Worm (Caenorhabditis elegans) whole organism, L2 larva: ENCODE measurements around the gene ndus-8.
A peak's percentile ranks its signal among the peaks of the same experiment; 100 is the strongest.

Source experiments
- C34F6.9 ChIP-seq: fragments of 150-350 bp; optimal IDR thresholded peaks from 2 replicates; lab custom pipeline; 2014; ENCODE audit warnings: missing biosample characterization, missing genetic modification characterization
- F13H6.1 ChIP-seq: sonication (generic microtip); optimal IDR thresholded peaks from 2 replicates; lab custom pipeline; 2016; ENCODE audit warnings: missing genetic modification characterization, missing compliant biosample characterization
- Y55F3AM.14 ChIP-seq: fragments of 200-800 bp; sonication (Bioruptor generic); optimal IDR thresholded peaks from 2 replicates; lab custom pipeline; 2018; ENCODE audit warnings: mild to moderate bottlenecking, missing genetic modification characterization, missing compliant biosample characterization
- alr-1 ChIP-seq: fragments of 150-350 bp; optimal IDR thresholded peaks from 2 replicates; lab custom pipeline; 2014; ENCODE audit warnings: missing biosample characterization, missing genetic modification characterization
- blmp-1 ChIP-seq: sonication (generic microtip); optimal IDR thresholded peaks from 2 replicates; lab custom pipeline; 2017; ENCODE audit warnings: missing genetic modification characterization, mild to moderate bottlenecking, missing compliant biosample characterization, antibody characterized with exemption, moderate library complexity; ENCODE audit not compliant: insufficient read depth
- ceh-16 ChIP-seq: fragments of 150-350 bp; optimal IDR thresholded peaks from 2 replicates; lab custom pipeline; 2014; ENCODE audit warnings: missing biosample characterization, missing genetic modification characterization
- elt-1 ChIP-seq: fragments of 150-350 bp; optimal IDR thresholded peaks from 2 replicates; lab custom pipeline; 2014; ENCODE audit warnings: missing biosample characterization, missing genetic modification characterization
- elt-3 ChIP-seq: sonication (generic microtip); optimal IDR thresholded peaks from 2 replicates; lab custom pipeline; 2017; ENCODE audit warnings: missing biosample characterization, missing genetic modification characterization
- fos-1 ChIP-seq: fragments of 150-350 bp; optimal IDR thresholded peaks from 2 replicates; lab custom pipeline; 2014; ENCODE audit warnings: missing biosample characterization, missing genetic modification characterization
- gmeb-1 ChIP-seq: fragments of 150-350 bp; optimal IDR thresholded peaks from 2 replicates; lab custom pipeline; 2014; ENCODE audit warnings: missing biosample characterization, missing genetic modification characterization
- lin-13 ChIP-seq: fragments of 150-350 bp; optimal IDR thresholded peaks from 2 replicates; lab custom pipeline; 2014; ENCODE audit warnings: missing biosample characterization, missing genetic modification reagents, missing genetic modification characterization
- lin-39 ChIP-seq: fragments of 150-350 bp; optimal IDR thresholded peaks from 2 replicates; lab custom pipeline; 2014; ENCODE audit warnings: missing biosample characterization, missing genetic modification reagents, missing genetic modification characterization
- lsy-2 ChIP-seq, 2 experiments: fragments of 150-350 bp in 1 of 2; sonication (generic microtip) in 1 of 2; optimal IDR thresholded peaks; 2 replicates each; lab custom pipeline; 2014 to 2017; ENCODE audit warnings: missing biosample characterization in 2 of 2, missing genetic modification characterization in 2 of 2
- mbf-1 ChIP-seq: sonication (generic microtip); optimal IDR thresholded peaks from 2 replicates; lab custom pipeline; 2017; ENCODE audit warnings: missing biosample characterization, missing genetic modification characterization
- mdl-1 ChIP-seq, 2 experiments: fragments of 150-350 bp in 1 of 2; sonication (generic microtip) in 1 of 2; optimal IDR thresholded peaks; 2 replicates each; lab custom pipeline; 2017; ENCODE audit warnings: missing biosample characterization in 2 of 2, missing genetic modification characterization in 2 of 2
- nhr-10 ChIP-seq: sonication (generic microtip); optimal IDR thresholded peaks from 2 replicates; lab custom pipeline; 2017; ENCODE audit warnings: missing biosample characterization, missing genetic modification characterization
- nhr-12 ChIP-seq: fragments of 150-350 bp; optimal IDR thresholded peaks from 2 replicates; lab custom pipeline; 2014; ENCODE audit warnings: missing biosample characterization, missing genetic modification characterization
- nhr-129 ChIP-seq: fragments of 150-350 bp; optimal IDR thresholded peaks from 2 replicates; lab custom pipeline; 2014; ENCODE audit warnings: missing biosample characterization, missing genetic modification characterization
- nhr-21 ChIP-seq: fragments of 150-350 bp; optimal IDR thresholded peaks from 2 replicates; lab custom pipeline; 2014; ENCODE audit warnings: missing biosample characterization, missing genetic modification characterization
- nhr-25 ChIP-seq: fragments of 150-350 bp; sonication (generic microtip); optimal IDR thresholded peaks from 3 replicates; lab custom pipeline; 2014; ENCODE audit warnings: missing biosample characterization, missing genetic modification characterization
- peb-1 ChIP-seq: fragments of 150-350 bp; optimal IDR thresholded peaks from 2 replicates; lab custom pipeline; 2014; ENCODE audit warnings: missing biosample characterization, missing genetic modification characterization
- sem-4 ChIP-seq: fragments of 150-350 bp; optimal IDR thresholded peaks from 2 replicates; lab custom pipeline; 2014; ENCODE audit warnings: missing biosample characterization, missing genetic modification reagents, missing genetic modification characterization
- skn-1 ChIP-seq: sonication (generic microtip); optimal IDR thresholded peaks from 2 replicates; lab custom pipeline; 2017; ENCODE audit warnings: missing biosample characterization, missing genetic modification characterization
- sma-3 ChIP-seq: sonication (generic microtip); optimal IDR thresholded peaks from 2 replicates; lab custom pipeline; 2016; ENCODE audit warnings: missing genetic modification reagents, missing genetic modification characterization, missing compliant biosample characterization
- sma-9 ChIP-seq, 2 experiments: fragments of 150-350 bp in 1 of 2; sonication (generic microtip) in 1 of 2; optimal IDR thresholded peaks; 2 replicates each; lab custom pipeline; 2014 to 2016; ENCODE audit warnings: missing genetic modification characterization in 2 of 2, mild to moderate bottlenecking in 1 of 2, missing biosample characterization in 1 of 2, missing compliant biosample characterization in 1 of 2, missing genetic modification reagents in 1 of 2, moderate library complexity in 1 of 2
- snpc-4 ChIP-seq: fragments of 150-350 bp; optimal IDR thresholded peaks from 2 replicates; lab custom pipeline; 2014; ENCODE audit warnings: missing biosample characterization, missing genetic modification characterization
- unc-55 ChIP-seq: fragments of 150-350 bp; sonication (generic microtip); optimal IDR thresholded peaks from 3 replicates; lab custom pipeline; 2014; ENCODE audit warnings: missing biosample characterization, missing genetic modification reagents, missing genetic modification characterization
- ztf-1 ChIP-seq: fragments of 200-800 bp; sonication (Bioruptor generic); conservative IDR thresholded peaks from 2 replicates; pipeline ENCODE4 v1.3.6; 2022; ENCODE audit warnings: missing genetic modification characterization, missing compliant biosample characterization
- ztf-11 ChIP-seq: sonication (generic microtip); optimal IDR thresholded peaks from 2 replicates; lab custom pipeline; 2017; ENCODE audit warnings: missing biosample characterization, missing genetic modification characterization

Gene ndus-8

ce11 chrIII:7216226-7216625 is 17.8 kb downstream of the ndus-8 start, which contains the start of gene R151.1:
TSS of gene R151.1 (plus strand) at chrIII:7216526.
- no peak for TF ChIP-seq alr-1 (tag; lab: Kevin White, UChicago)
- no peak for TF ChIP-seq gmeb-1 (tag; lab: Kevin White, UChicago)
- no peak for TF ChIP-seq lin-13 (GFP tag; lab: Kevin White, UChicago)
- TF ChIP-seq nhr-21 = no peak
- TF ChIP-seq nhr-25 (tag; lab: Kevin White, UChicago) = no peak
- no peak for TF ChIP-seq mdl-1 (tag; optimal IDR thresholded peaks at IDR 0.05; lab: Kevin White, UChicago)
- TF ChIP-seq peb-1 (tag; lab: Kevin White, UChicago) = no peak
- no peak for TF ChIP-seq lsy-2 (tag; optimal IDR thresholded peaks at IDR 0.05; lab: Kevin White, UChicago)
- no peak for TF ChIP-seq sma-9 (GFP tag; optimal IDR thresholded peaks at IDR 0.05; lab: Kevin White, UChicago)
- TF ChIP-seq sma-9 (tag; optimal IDR thresholded peaks at IDR 0.05; lab: Kevin White, UChicago) = no peak
- no peak for TF ChIP-seq blmp-1 (tag; lab: Kevin White, UChicago)
- TF ChIP-seq snpc-4 (tag; lab: Kevin White, UChicago) = no peak
- no peak for TF ChIP-seq Y55F3AM.14 (GFP tag; lab: Kevin White, UChicago)
- TF ChIP-seq, all 48 proteins: peak for 0

- TF ChIP-seq lin-39 (tag; lab: Kevin White, UChicago) (no peak), lsy-2 (tag; optimal IDR thresholded peaks at IDR 0.05; lab: Kevin White, UChicago) (peak in 1 of 2 experiments; percentile 16), elt-1 (tag; lab: Kevin White, UChicago) (no peak), fos-1 (tag; lab: Kevin White, UChicago) (no peak), unc-55 (no peak), blmp-1 (tag; lab: Kevin White, UChicago) (no peak), nhr-10 (tag; lab: Kevin White, UChicago) (no peak), sma-3 (GFP tag; lab: Kevin White, UChicago) (no peak), alr-1 (tag; lab: Kevin White, UChicago) (no peak), sem-4 (no peak), ceh-16 (no peak), ztf-11 (tag; lab: Kevin White, UChicago) (no peak), elt-3 (tag; lab: Kevin White, UChicago) (no peak), lin-13 (GFP tag; lab: Kevin White, UChicago) (no peak), mbf-1 (tag; lab: Kevin White, UChicago) (no peak), nhr-129 (tag; lab: Kevin White, UChicago) (peak; percentile 55), F13H6.1 (tag; lab: Kevin White, UChicago) (peak; percentile 13), sma-9 (GFP tag; optimal IDR thresholded peaks at IDR 0.05; lab: Kevin White, UChicago) (peak; percentile 19), sma-9 (tag; optimal IDR thresholded peaks at IDR 0.05; lab: Kevin White, UChicago) (no peak)
Measured at ce11 chrIII:7215532-7215931, 18.5 kb downstream of the ndus-8 start.

ce11 chrIII:7212028-7212427 is 22.0 kb downstream of the ndus-8 start:
- TF ChIP-seq gmeb-1 (tag; lab: Kevin White, UChicago) (peak; percentile 19), ceh-16 (no peak), nhr-12 (tag; lab: Kevin White, UChicago) (no peak), fos-1 (tag; lab: Kevin White, UChicago) (peak; percentile 62), lin-39 (tag; lab: Kevin White, UChicago) (no peak), mbf-1 (tag; lab: Kevin White, UChicago) (no peak), blmp-1 (tag; lab: Kevin White, UChicago) (no peak), C34F6.9 (tag; lab: Kevin White, UChicago) (no peak)

- TF ChIP-seq elt-1 (tag; lab: Kevin White, UChicago) (no peak), unc-55 (peak; percentile 22)
Measured at ce11 chrIII:7210486-7210885, 23.5 kb downstream of the ndus-8 start.

- TF ChIP-seq skn-1 (tag; lab: Kevin White, UChicago) = no peak
- no peak for TF ChIP-seq snpc-4 (tag; lab: Kevin White, UChicago)
- TF ChIP-seq ztf-11 (tag; lab: Kevin White, UChicago) = no peak
- TF ChIP-seq sma-9 (GFP tag; optimal IDR thresholded peaks at IDR 0.05; lab: Kevin White, UChicago) = no peak
- no peak for TF ChIP-seq sma-9 (tag; optimal IDR thresholded peaks at IDR 0.05; lab: Kevin White, UChicago)
- no peak for TF ChIP-seq fos-1 (tag; lab: Kevin White, UChicago)
- no peak for TF ChIP-seq elt-1 (tag; lab: Kevin White, UChicago)
- TF ChIP-seq mbf-1 (tag; lab: Kevin White, UChicago) = no peak
- TF ChIP-seq blmp-1 (tag; lab: Kevin White, UChicago) = no peak
- TF ChIP-seq ztf-1 = no peak
- no peak for TF ChIP-seq nhr-21
- TF ChIP-seq ceh-16 = no peak
- TF ChIP-seq sma-3 (GFP tag; lab: Kevin White, UChicago) = no peak
- TF ChIP-seq mdl-1 (tag; optimal IDR thresholded peaks at IDR 0.05; lab: Kevin White, UChicago) = no peak
Measured at ce11 chrIII:7209721-7210120, 24.3 kb downstream of the ndus-8 start, which contains the start of gene R151.2. TSS of gene R151.2 (plus strand) at chrIII:7209967.
